Worm (Caenorhabditis elegans) whole organism, late embryonic: ENCODE measurements around the gene sec-3.

Source experiments
- ahr-1 ChIP-seq: sonication (generic microtip); optimal IDR thresholded peaks from 2 replicates; lab custom pipeline; 2016; ENCODE audit warnings: missing genetic modification characterization, missing compliant biosample characterization
- ceh-24 ChIP-seq: sonication (generic microtip); optimal IDR thresholded peaks from 2 replicates; lab custom pipeline; 2016; ENCODE audit warnings: mild to moderate bottlenecking, missing genetic modification characterization, missing compliant biosample characterization
- ceh-48 ChIP-seq: sonication (generic microtip); optimal IDR thresholded peaks from 2 replicates; lab custom pipeline; 2016; ENCODE audit warnings: missing genetic modification characterization, inconsistent platforms, missing compliant biosample characterization
- dve-1 ChIP-seq: sonication (generic microtip); optimal IDR thresholded peaks from 2 replicates; lab custom pipeline; 2017; ENCODE audit warnings: antibody characterized with exemption, mild to moderate bottlenecking, missing genetic modification characterization, missing compliant biosample characterization
- elt-4 ChIP-seq: sonication (generic microtip); optimal IDR thresholded peaks from 2 replicates; lab custom pipeline; 2016; ENCODE audit warnings: missing genetic modification characterization, missing compliant biosample characterization
- ets-4 ChIP-seq: sonication (generic microtip); optimal IDR thresholded peaks from 2 replicates; lab custom pipeline; 2016; ENCODE audit warnings: missing genetic modification characterization, missing compliant biosample characterization
- fkh-10 ChIP-seq: fragments of 150-350 bp; optimal IDR thresholded peaks from 2 replicates; lab custom pipeline; 2014; ENCODE audit warnings: missing biosample characterization, missing genetic modification reagents, missing genetic modification characterization
- hlh-15 ChIP-seq: sonication (generic microtip); optimal IDR thresholded peaks from 2 replicates; lab custom pipeline; 2016; ENCODE audit warnings: missing genetic modification characterization, missing compliant biosample characterization
- npax-4 ChIP-seq: sonication (generic microtip); optimal IDR thresholded peaks from 2 replicates; lab custom pipeline; 2016; ENCODE audit warnings: missing genetic modification characterization, missing compliant biosample characterization
- pqm-1 ChIP-seq: sonication (generic microtip); optimal IDR thresholded peaks from 2 replicates; lab custom pipeline; 2016; ENCODE audit warnings: missing genetic modification characterization, missing compliant biosample characterization
- pros-1 ChIP-seq: fragments of 150-350 bp; optimal IDR thresholded peaks from 2 replicates; lab custom pipeline; 2014; ENCODE audit warnings: missing biosample characterization, missing genetic modification reagents, missing genetic modification characterization
- rnt-1 ChIP-seq: sonication (generic microtip); optimal IDR thresholded peaks from 2 replicates; lab custom pipeline; 2016; ENCODE audit warnings: missing genetic modification characterization, missing compliant biosample characterization
- tbx-2 ChIP-seq: sonication (generic microtip); optimal IDR thresholded peaks from 2 replicates; lab custom pipeline; 2016; ENCODE audit warnings: missing genetic modification characterization, missing compliant biosample characterization

DNA sequence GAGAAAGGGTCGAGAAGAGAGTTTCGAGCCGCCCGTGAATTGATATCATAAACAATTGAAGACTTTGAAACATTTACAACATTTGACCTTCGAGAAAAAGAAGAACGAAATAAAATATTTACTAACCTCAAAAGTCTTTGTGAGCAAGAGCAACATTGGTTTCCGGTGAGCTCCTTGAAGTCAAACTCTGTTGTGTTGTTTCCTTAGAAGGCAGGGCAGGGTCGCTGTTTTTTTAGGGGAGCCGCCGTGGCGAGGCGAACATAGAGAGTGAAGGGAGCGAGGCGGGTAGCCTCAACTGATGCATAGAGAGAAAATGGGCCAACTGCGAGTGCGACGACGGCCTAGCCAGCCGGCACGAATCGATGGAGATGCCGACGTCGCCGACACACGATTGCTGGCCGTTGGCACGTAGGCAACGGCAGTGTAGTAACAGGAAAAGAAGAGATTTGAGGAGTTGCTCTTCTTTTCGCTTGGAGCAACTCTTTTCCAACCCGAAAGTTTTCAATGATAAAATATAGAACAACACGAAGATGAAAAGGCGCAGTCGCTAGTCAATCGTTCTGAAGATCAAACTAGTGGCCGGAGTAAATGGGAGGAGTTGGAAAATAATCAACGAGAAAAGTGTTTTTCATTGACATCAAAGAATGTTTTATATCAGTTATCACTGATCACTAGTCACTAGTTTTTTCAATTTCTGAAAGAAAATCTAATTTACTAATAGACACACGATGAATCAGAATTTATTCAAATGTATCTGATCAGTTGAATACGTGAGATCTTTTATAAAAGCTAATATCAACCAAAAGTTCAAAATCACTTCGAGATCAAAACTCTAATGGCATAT, 16.6 kb upstream of the sec-3 start, which contains the start of gene mai-1:
- no peak for TF ChIP-seq npax-4
- peak; percentile 67 for TF ChIP-seq tbx-2 (tag; lab: Kevin White, UChicago)
- TF ChIP-seq dve-1 = no peak
- no peak for TF ChIP-seq pros-1 (tag; lab: Kevin White, UChicago)
- no peak for TF ChIP-seq ahr-1 (tag; lab: Kevin White, UChicago)
- no peak for TF ChIP-seq ceh-24
- no peak for TF ChIP-seq pqm-1 (tag; lab: Kevin White, UChicago)
- no peak for TF ChIP-seq elt-4 (tag; lab: Kevin White, UChicago)
- TF ChIP-seq ceh-48 = no peak
- no peak for TF ChIP-seq ets-4 (tag; lab: Kevin White, UChicago)
- no peak for TF ChIP-seq hlh-15 (tag; lab: Kevin White, UChicago)
- TF ChIP-seq fkh-10 (GFP tag; lab: Kevin White, UChicago) = no peak
- TF ChIP-seq rnt-1 (tag; lab: Kevin White, UChicago) = no peak
